Fruit fly (Drosophila melanogaster) whole organism, larva: Measurements from ENCODE around the gene CG7646.
A peak's percentile ranks its signal among the peaks of the same experiment; 100 is the strongest.

ENCODE experiments used
- noc ChIP-seq: fragments of 200-800 bp; sonication (Bioruptor generic); optimal IDR thresholded peaks from 3 replicates; lab custom pipeline; 2019; ENCODE audit warnings: missing biosample characterization, mild to moderate bottlenecking, missing genetic modification characterization, moderate library complexity

Gene CG7646

dm6 chr3L:19994015-19994414 lies 2.3 kb downstream of the CG7646 start:
- no peak for TF ChIP-seq noc

- TF ChIP-seq noc, result no peak
These were observed 8.5 kb downstream of the CG7646 start, which contains the start of the genes Tom20 and Gabat for dm6 chr3L:20000081-20000736. TSS of gene Tom20 (plus strand) at chr3L:20000644. TSS of gene Gabat (minus strand) at chr3L:20000686.

- TF ChIP-seq noc, result no peak
These were observed 9.4 kb downstream of the CG7646 start for dm6 chr3L:20000878-20001640.

DNA sequence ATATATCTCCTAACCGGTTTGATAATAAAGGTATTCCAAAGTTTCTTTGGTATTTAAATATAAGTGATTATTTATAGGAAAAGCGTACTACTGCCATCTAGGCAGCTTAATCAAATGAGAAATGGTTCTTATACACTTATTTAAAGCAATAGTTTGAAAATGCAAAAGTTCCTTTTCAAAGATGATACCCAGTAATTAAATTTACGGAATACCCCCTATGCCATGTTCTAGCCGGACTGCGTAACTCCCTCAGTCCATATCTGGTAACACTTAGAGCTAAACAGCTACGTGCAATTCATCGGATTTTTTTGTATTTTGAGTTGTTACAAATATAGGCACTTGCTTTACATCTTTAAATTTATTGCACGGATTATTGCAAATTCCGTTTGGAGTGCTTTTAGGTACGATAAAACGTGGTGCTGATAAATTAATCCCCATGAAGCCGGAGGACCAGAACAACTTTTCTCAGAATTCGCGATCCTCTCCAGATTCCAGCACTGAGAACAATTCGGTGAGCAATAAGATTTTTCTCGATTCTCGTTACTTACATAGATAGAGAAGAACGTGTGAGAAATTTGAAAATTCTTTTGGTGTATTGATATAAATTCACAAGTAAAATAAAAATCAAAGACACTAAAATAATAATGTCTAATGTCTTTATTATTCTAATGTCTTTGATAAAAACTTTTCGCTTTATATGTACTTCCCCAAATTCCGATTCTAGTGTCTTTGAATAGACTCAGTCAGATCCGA lies 11.0 kb downstream of the CG7646 start, which contains the start of gene CG7668:
CG7668 (plus strand) TSS at position 255 of the 753 bp plus-strand sequence.
- peak; percentile 88 for TF ChIP-seq noc

dm6 chr3L:20003235-20003493 lies 11.5 kb downstream of the CG7646 start:
- no peak for TF ChIP-seq noc

DNA sequence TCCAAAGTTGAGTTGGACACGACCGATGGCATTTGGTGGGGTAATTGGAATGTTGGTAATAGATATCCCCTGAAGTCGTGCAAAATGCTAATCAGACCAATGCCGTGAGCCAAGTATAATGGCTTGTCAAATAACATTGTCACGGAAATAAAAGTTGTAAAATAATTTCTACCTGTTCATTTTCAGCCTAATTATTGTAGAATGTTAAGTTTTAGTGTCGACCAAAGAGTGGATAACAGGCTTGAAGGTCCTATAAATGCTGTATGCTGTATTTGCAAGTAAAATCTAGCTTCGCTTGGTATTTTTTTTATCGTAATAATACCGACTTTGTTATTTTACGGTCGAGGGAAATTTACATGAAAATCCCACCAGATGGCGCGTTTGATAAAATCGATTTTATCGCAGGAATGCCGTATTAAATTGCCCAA lies 12.8 kb downstream of the CG7646 start:
- no peak for TF ChIP-seq noc

DNA sequence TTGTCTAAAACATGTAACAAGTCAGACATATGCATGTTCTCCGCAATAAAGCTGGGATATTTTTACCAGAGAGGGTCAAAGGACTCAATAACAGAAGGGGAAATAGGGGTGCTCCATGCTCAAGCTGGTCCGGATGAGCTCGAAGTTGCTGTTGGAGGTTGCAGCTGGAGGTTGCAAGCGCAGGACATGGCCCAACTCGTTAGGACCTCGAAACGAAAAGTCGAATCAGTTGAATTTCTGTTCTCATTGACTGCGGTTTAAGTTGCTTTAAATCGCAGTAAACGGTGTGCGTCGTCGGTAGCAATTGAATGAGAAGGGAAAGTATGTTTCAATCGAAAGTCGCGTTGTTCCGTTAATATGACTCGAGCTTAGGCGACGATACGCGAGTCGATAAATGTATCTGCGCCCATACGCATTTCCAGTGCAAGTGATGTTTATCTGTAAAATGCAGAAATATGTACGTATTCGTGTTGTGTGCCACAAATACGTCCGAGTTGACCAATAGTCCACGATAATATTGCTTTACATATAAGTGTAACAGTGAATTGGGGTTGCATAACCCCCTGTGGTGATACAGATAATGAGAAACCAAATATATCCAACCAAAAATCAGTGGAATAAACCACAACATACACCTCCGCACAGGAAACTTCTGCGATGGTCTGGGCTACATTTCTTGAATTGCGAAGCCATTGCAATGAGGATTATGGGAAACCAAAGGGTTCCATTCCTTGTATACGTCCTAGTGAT lies 13.5 kb downstream of the CG7646 start, which contains the start of gene kug:
kug (plus strand) TSS at position 269 of the 750 bp plus-strand sequence.
- TF ChIP-seq noc, result no peak

DNA sequence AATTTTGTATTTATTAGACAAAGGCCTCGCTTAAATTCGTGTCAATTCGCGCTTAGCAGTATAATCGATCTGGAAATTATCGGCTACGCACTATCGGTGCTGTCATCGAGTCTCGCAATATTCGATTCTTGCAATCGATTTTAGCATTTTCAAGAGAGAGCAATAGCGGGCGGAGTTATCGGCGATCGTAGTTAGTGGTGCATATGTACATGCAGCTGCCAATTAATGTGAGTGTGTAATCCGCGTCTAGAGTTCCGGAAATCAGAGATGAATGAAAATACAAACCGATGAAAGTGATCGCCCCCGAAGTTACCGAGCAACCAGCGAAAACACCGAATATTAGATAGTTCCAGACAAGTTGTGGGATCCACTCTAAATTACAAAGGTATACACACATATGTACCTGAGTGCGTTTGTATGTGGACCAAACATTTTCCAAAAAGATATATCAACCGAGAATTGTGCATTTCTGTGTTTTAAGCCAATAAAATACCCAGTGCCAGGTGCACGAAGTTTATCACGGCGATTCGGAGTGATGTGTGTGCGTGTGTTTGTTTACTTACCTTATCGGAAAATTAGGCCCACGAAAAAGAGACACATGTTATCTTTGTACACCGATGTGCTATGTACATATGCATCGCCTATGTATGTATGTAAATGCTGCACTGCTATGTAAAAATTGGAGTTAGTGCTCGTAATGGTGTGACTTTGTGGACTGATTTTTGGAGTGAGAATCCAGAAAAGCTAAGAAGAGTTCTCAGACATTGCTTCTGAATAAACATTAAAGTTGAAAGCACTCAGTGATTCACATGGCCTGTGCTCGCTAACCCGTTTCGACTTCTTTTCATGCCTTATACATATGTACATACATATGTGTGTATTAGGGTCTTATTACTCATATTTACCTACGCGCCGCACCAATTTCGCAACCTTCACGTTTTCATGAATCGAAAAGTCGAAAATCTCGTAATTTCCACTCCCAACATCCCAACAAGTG lies 14.9 kb downstream of the CG7646 start:
- no peak for TF ChIP-seq noc

DNA sequence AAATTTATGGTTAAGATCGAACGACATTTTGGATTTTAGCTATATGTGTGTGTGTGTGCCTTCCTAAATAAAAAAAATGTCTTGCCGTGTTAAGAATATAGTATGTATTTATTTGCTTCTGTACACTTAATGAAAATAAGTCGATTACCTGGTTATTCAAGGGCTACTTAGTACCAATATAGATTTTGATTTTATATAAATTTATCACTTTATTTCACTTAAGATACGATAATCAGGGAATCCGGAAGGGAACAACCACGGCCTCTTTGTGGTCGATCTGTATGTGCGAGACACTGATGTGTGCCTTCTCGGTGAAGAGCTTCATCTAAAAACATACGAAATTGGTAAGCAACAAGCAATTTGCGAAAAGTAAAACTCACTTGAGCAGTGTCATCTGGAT lies 36.0 kb downstream of the CG7646 start, which contains the start of gene CG14183:
CG14183 (minus strand) TSS at position 101 of the 400 bp plus-strand sequence.
- TF ChIP-seq noc, result no peak

DNA sequence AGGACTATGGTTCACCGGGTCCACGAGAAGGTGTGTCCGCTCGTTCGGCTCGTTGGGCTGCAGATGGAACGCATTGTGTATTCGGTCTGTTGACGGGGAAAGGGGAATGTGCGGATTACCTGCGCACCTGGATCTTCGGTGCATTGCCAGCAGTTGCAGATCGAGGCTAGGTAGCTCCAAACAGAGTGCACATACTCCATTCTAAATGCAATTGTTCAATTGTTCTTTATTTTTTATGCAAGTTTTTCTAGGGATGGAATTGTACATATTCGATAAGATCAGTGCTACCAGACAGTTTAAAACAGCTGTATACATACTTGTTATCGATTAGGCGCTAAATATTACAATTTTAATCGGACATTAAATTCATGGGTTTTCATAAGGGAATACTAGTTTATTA lies 37.1 kb downstream of the CG7646 start, which contains the start of gene Lamtor1:
Lamtor1 (minus strand) TSS at position 268 of the 400 bp plus-strand sequence.
- TF ChIP-seq noc, result no peak

DNA sequence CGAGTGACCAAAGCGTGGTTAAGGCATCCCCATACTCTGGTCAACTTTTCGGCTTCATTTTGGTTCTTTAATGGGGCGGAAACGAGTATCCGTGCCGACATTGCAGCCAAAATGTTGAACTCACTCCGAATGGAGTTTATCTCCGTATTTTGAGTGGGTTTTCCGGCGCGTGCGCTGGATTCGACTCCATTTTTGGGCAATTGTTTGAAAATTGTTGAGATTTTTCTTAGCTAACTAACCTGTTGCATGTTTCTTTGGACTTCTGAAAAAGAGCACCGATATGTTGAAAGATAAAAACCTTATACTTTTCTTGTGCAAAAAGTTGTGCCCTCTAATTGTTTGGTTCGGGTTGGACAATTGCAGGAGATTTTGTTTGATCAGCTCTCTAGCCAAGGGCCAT lies 44.9 kb downstream of the CG7646 start:
- no peak for TF ChIP-seq noc
